Worm (Caenorhabditis elegans) whole organism, L4/young adult: ENCODE data around the gene twk-6.
"Not testable (repeated sequence)": the region's sequence is repeated elsewhere in the genome, so short reads cannot be mapped to it uniquely, and the experiment has no call there.

ENCODE experiments used
- W03F9.2 ChIP-seq: fragments of 150-350 bp; optimal IDR thresholded peaks from 2 replicates; lab custom pipeline; 2014; ENCODE audit warnings: missing biosample characterization, missing genetic modification characterization
- dao-5 ChIP-seq: sonication (generic microtip); optimal IDR thresholded peaks from 2 replicates; lab custom pipeline; 2016; ENCODE audit warnings: missing genotype, missing genetic modification characterization, moderate library complexity, missing compliant biosample characterization
- him-1 ChIP-seq: sonication (generic microtip); optimal IDR thresholded peaks from 2 replicates; lab custom pipeline; 2016; ENCODE audit warnings: missing genotype, missing genetic modification reagents, missing genetic modification characterization, missing compliant biosample characterization

Gene twk-6

DNA sequence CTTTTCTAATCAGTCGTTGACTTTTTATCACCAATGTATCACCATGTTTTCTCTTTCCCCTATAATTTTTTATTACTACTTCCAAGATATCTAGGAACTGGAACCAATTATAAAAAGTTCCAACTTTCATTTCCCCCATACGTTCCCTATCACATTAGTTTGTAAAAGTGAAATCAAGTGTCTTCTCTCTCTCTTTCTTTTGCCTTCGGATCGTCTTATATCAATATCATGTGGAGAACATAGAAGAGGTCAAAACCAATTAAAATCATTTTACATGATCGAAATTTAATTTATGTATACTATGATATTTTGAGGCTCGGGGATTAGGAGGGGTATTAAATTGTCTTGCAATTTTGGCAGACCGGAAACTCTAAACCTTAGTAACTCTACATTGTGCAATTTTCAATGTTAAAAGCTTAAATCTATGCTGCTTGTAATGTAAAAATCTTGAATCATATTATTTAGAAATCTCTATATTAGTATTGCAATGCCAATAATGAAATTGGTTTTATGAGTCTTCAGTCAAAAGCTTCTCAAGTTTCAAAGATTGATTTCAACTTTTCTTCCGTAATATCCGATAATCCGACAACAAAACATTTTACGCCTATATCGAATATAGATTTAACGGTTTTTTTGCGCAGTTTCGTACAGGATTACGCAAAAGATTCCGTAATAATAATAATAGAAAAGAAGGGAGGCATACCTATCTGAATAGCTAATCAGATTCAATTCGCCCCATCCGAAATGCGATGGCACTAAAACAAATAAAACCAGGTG lies 25.3 kb downstream of the twk-6 start:
- TF ChIP-seq dao-5 (tag; lab: Kevin White, UChicago) (no peak), him-1 (tag; lab: Kevin White, UChicago) (no peak), W03F9.2 (tag; lab: Kevin White, UChicago) (no peak)

DNA sequence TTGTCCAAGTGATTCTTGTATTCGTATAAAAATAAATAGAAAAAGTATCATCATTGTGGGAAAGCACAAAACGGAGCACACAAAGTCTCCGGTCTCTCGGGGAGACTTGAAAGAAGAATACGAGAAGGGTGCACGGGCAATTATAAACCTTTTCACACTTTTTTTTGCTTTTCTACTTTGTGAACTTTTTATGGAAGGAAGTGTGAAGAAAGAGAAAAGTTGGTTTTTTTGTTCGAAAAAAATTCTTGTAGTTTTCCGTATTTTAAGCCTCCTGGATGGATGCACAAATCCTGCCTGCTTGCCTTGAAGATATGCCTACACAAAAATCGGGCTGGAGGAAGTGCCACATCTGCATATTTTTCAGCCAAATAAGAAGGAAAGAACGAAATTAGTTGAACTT lies 35.3 kb downstream of the twk-6 start, which contains the start of gene B0393.7:
Gene B0393.7 (minus strand): TSS at position 101 of the 400 bp plus-strand sequence.
- TF ChIP-seq dao-5 (tag; lab: Kevin White, UChicago) (no peak), him-1 (tag; lab: Kevin White, UChicago) (no peak), W03F9.2 (tag; lab: Kevin White, UChicago) (no peak)

DNA sequence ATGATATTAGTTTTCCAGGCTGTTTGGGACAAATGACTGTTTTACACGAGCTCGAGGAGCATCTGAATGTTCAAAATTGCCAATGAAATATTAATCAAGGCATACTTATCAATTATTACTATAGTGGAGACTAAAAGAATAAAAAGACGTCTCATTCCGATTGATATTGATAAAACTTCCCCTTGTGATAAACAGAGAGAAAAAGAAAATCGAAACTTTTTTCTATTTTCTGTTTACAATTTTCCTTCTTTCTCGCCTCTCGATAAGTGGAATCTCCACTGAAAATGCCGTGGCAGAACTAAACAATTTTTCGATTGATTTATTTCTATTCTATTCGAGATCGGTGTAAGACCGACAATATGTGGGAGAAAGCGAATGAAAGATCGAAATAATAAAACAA lies 37.1 kb downstream of the twk-6 start, which contains the start of gene B0393.9:
Gene B0393.9 (minus strand): TSS at position 303 of the 400 bp plus-strand sequence.
- no peak for TF ChIP-seq him-1 (tag; lab: Kevin White, UChicago)
- TF ChIP-seq dao-5 (tag; lab: Kevin White, UChicago), result no peak
- TF ChIP-seq W03F9.2 (tag; lab: Kevin White, UChicago), result no peak

DNA sequence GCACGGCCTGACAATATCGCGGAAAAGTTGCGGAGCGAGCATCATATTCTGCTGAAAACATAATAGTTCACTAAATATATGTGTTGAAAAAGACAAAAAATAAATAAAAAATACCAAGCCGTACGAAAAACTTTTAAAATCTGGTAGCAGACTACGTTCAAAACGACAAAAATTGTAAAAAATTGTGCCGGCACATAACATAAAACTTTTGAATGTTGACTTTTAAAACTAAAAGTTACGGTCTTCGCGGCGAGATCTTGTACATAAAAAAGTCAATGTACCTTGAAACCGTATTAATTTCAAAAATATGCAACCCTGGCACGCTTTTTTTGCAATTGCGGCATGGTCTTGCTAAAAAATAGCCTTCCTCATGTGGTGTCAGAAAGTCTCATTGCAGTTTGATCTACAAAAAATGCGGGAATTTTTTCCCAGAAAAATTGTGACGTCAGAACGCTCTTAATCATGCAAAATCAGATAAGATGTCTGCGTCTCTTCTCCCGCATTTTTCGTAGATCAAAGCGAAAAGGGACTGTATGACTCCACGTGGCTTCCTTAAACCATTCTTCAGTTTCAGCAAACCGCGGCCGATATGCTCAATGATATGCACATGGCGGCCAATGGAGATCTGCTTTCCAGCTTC lies 39.3 kb downstream of the twk-6 start, which contains the start of the genes gex-5 and C38D4.10:
Gene gex-5 (minus strand): TSS at position 51 of the 640 bp plus-strand sequence.
Gene C38D4.10 (plus strand): TSS at position 590 of the 640 bp plus-strand sequence.
- TF ChIP-seq dao-5, him-1, W03F9.2 (tag; lab: Kevin White, UChicago): not testable (repeated sequence)

DNA sequence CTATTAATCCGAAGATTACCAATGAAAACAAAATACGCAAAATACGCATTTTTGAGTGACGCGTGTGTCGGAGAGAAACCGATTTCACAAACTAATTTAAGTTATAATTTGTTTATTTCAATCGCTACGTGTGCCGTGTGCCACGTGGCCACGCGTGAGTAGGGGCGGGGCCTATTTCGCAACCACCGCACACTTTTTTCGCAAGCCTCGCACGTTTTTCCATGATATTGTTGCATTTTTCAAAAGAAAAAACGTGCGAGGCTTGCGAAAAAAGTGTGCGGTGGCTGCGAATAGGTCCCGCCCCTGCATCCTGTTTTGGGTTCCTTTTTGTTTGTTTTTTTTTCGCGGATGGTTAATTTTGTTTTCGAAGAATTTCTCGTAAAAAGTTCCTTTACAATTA lies 42.4 kb downstream of the twk-6 start, which contains the start of gene enu-3.2:
Gene enu-3.2 (minus strand): TSS at position 105 of the 400 bp plus-strand sequence.
- TF ChIP-seq dao-5, him-1, W03F9.2 (tag; lab: Kevin White, UChicago): not testable (repeated sequence)

DNA sequence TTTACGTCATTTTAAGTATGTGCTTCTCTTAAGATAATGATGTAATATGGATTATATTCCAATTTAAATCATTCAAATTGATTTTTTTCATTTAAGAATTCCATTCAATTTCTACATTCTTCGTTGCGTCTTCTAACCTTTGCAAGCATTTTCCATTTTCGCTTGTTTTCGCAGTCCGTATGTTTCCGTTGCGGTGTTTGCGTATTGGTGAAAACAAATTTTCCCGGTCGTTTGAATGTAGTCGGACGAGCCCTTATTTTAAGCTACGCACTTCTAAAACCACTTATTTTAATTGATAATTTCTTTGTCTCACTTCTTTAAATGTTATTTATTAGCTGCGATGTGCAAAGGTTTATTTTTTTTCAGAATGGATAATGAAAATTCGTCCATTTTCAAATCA lies 43.0 kb downstream of the twk-6 start, which contains the start of gene mel-28:
Gene mel-28 (plus strand): TSS at position 367 of the 400 bp plus-strand sequence.
- TF ChIP-seq W03F9.2 (tag; lab: Kevin White, UChicago) (no peak), dao-5 (tag; lab: Kevin White, UChicago) (no peak), him-1 (tag; lab: Kevin White, UChicago) (no peak)

DNA sequence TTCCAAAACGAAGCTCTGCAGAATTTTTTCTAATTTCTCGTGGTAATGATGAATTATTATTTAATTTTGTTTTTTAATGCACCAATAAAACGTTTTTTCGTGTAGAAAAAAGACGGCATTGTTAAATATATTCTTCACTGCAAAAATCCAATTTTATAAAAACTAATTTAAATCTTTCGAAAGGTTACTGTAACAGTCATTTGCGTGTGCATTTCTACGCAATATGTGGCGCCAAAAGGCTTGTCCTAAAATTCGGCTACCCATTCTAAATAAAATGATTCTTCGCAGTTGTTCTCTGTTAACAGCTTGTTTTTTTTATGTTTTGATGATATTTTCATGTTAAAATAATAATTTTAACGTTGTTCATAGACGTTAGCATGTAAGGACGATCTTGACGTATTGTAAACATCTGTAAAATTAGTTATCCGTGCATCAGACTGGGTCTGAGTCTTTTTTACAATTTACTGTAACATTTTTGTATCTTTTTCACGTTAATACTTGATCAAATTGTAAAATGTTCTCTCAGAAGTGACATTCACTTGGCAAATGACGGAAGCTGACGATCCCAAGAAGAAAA lies 49.9 kb downstream of the twk-6 start, which contains the start of gene mip-1:
Gene mip-1 (plus strand): TSS at position 527 of the 577 bp plus-strand sequence.
- TF ChIP-seq him-1 (tag; lab: Kevin White, UChicago) (no peak), dao-5 (tag; lab: Kevin White, UChicago) (no peak), W03F9.2 (tag; lab: Kevin White, UChicago) (no peak)
